Fruit fly (Drosophila melanogaster) whole organism, wandering third instar larva: ENCODE measurements around the gene Elys.
A peak's percentile ranks its signal among the peaks of the same experiment; 100 is the strongest.

ENCODE experiments used
- Abd-B ChIP-seq: fragments of >200 bp; optimal IDR thresholded peaks from 2 replicates; lab custom pipeline; 2017; ENCODE audit warnings: missing biosample characterization, missing genetic modification characterization
- CG32264 ChIP-seq: fragments of 200-800 bp; sonication (Bioruptor generic); optimal IDR thresholded peaks from 2 replicates; lab custom pipeline; 2016; ENCODE audit warnings: missing biosample characterization, missing genetic modification characterization
- CG9705 ChIP-seq: fragments of 200-800 bp; sonication (Bioruptor generic); optimal IDR thresholded peaks from 2 replicates; lab custom pipeline; 2018; ENCODE audit warnings: missing biosample characterization, mild to moderate bottlenecking, missing genetic modification characterization
- CrebA ChIP-seq: fragments of 200-800 bp; sonication (Bioruptor generic); optimal IDR thresholded peaks from 2 replicates; lab custom pipeline; 2016; ENCODE audit warnings: missing biosample characterization, mild to moderate bottlenecking, missing genetic modification characterization, borderline replicate concordance
- Dfd ChIP-seq: fragments of >200 bp; optimal IDR thresholded peaks from 2 replicates; lab custom pipeline; 2017; ENCODE audit warnings: missing biosample characterization, missing genetic modification characterization
- Dif ChIP-seq: fragments of 200-275, 200-300 bp; sonication (Bioruptor generic); optimal IDR thresholded peaks from 2 replicates; lab custom pipeline; 2018; ENCODE audit warnings: missing biosample characterization, missing genetic modification characterization; ENCODE audit not compliant: partially characterized antibody
- GATAd ChIP-seq: sonication (Bioruptor generic); optimal IDR thresholded peaks from 2 replicates; lab custom pipeline; 2016; ENCODE audit warnings: missing biosample characterization, missing genetic modification characterization
- HLH106 ChIP-seq: fragments of 200-800 bp; optimal IDR thresholded peaks from 3 replicates; lab custom pipeline; 2019; ENCODE audit warnings: missing biosample characterization, mild to moderate bottlenecking, missing genetic modification characterization, moderate library complexity
- Hnf4 ChIP-seq: fragments of 200-800 bp; sonication (Bioruptor generic); optimal IDR thresholded peaks from 2 replicates; lab custom pipeline; 2016; ENCODE audit warnings: missing biosample characterization, mild to moderate bottlenecking, missing genetic modification characterization
- Hr78 ChIP-seq: fragments of >200 bp; optimal IDR thresholded peaks from 2 replicates; lab custom pipeline; 2017; ENCODE audit warnings: missing biosample characterization, missing genetic modification characterization
- Hr83 ChIP-seq: fragments of 200-300 bp; sonication (Bioruptor generic); optimal IDR thresholded peaks from 2 replicates; lab custom pipeline; 2016; ENCODE audit warnings: missing biosample characterization, mild to moderate bottlenecking, missing genetic modification characterization, moderate library complexity; ENCODE audit not compliant: poor library complexity, severe bottlenecking
- Jra ChIP-seq: sonication (Bioruptor generic); optimal IDR thresholded peaks from 2 replicates; lab custom pipeline; 2016; ENCODE audit warnings: missing biosample characterization, missing genetic modification characterization
- Mio ChIP-seq: sonication (Bioruptor generic); optimal IDR thresholded peaks from 2 replicates; lab custom pipeline; 2016; ENCODE audit warnings: missing biosample characterization, missing genetic modification characterization
- Myc ChIP-seq: fragments of >200 bp; optimal IDR thresholded peaks from 2 replicates; lab custom pipeline; 2017
- N ChIP-seq: fragments of >200 bp; optimal IDR thresholded peaks from 2 replicates; lab custom pipeline; 2018; ENCODE audit warnings: missing biosample characterization, missing external identifiers, missing genetic modification characterization
- OdsH ChIP-seq: fragments of 200-800 bp; sonication (Bioruptor generic); optimal IDR thresholded peaks from 2 replicates; lab custom pipeline; 2016; ENCODE audit warnings: missing biosample characterization, mild to moderate bottlenecking, missing genetic modification characterization
- Rel ChIP-seq, 2 experiments: fragments of 200-800 bp; sonication (Bioruptor generic) in 1 of 2; optimal IDR thresholded peaks; 2 replicates in 1 of 2; 3 replicates in 1 of 2; lab custom pipeline; 2016 to 2019; ENCODE audit warnings: mild to moderate bottlenecking in 2 of 2, missing biosample characterization in 2 of 2, missing genetic modification characterization in 2 of 2, moderate library complexity in 1 of 2
- Sp1 ChIP-seq: fragments of 200-800 bp; sonication (Bioruptor generic); optimal IDR thresholded peaks from 3 replicates; lab custom pipeline; 2019; ENCODE audit warnings: missing biosample characterization, mild to moderate bottlenecking, missing genetic modification characterization, moderate library complexity
- Vsx2 ChIP-seq: fragments of 200-300, 225-300 bp; sonication (Bioruptor generic); optimal IDR thresholded peaks from 2 replicates; lab custom pipeline; 2018; ENCODE audit warnings: missing biosample characterization, missing genetic modification characterization; ENCODE audit not compliant: partially characterized antibody
- br ChIP-seq: fragments of 200-800 bp; sonication (Bioruptor generic); optimal IDR thresholded peaks from 2 replicates; lab custom pipeline; 2016; ENCODE audit warnings: missing biosample characterization, missing genetic modification characterization
- brk ChIP-seq: fragments of 200-800 bp; sonication (Bioruptor generic); optimal IDR thresholded peaks from 2 replicates; lab custom pipeline; 2016; ENCODE audit warnings: missing biosample characterization, mild to moderate bottlenecking, missing genetic modification characterization
- dl ChIP-seq, 2 experiments: fragments of 175-275, 200-275 bp in 1 of 2; fragments of 200-275 bp in 1 of 2; sonication (Bioruptor generic); optimal IDR thresholded peaks; lab custom pipeline; 2018; ENCODE audit warnings: mild to moderate bottlenecking in 2 of 2, missing biosample characterization in 2 of 2, missing genetic modification characterization in 2 of 2, moderate library complexity in 2 of 2; ENCODE audit not compliant: partially characterized antibody in 2 of 2, insufficient read depth in 1 of 2
- dmrt93B ChIP-seq: fragments of 200-800 bp; sonication (Bioruptor generic); optimal IDR thresholded peaks from 2 replicates; lab custom pipeline; 2018; ENCODE audit warnings: missing biosample characterization, mild to moderate bottlenecking, missing genetic modification characterization
- dsf ChIP-seq: sonication (Bioruptor generic); optimal IDR thresholded peaks from 2 replicates; lab custom pipeline; 2016; ENCODE audit warnings: missing biosample characterization, missing genetic modification characterization, borderline replicate concordance
- ey ChIP-seq: fragments of 200-800 bp; sonication (Bioruptor generic); optimal IDR thresholded peaks from 2 replicates; lab custom pipeline; 2016; ENCODE audit warnings: missing biosample characterization, missing genetic modification characterization
- foxo ChIP-seq, 2 experiments: fragments of 200-800 bp; sonication (Bioruptor generic); optimal IDR thresholded peaks; 2 replicates in 1 of 2; 3 replicates in 1 of 2; lab custom pipeline; 2016 to 2017; ENCODE audit warnings: missing biosample characterization in 2 of 2, missing genetic modification characterization in 2 of 2
- fru ChIP-seq: fragments of 200-800 bp; sonication (Bioruptor generic); optimal IDR thresholded peaks from 3 replicates; lab custom pipeline; 2016; ENCODE audit warnings: missing biosample characterization, mild to moderate bottlenecking, missing genetic modification characterization
- h ChIP-seq: fragments of 200-800 bp; sonication (Bioruptor generic); optimal IDR thresholded peaks from 3 replicates; lab custom pipeline; 2016; ENCODE audit warnings: missing biosample characterization, mild to moderate bottlenecking, missing genetic modification characterization
- jim ChIP-seq: fragments of 175-275, 200-325 bp; sonication (Bioruptor generic); optimal IDR thresholded peaks from 2 replicates; lab custom pipeline; 2016; ENCODE audit warnings: missing biosample characterization, mild to moderate bottlenecking, missing genetic modification characterization
- lola ChIP-seq: fragments of >200 bp; optimal IDR thresholded peaks from 2 replicates; lab custom pipeline; 2017; ENCODE audit warnings: missing biosample characterization, missing genetic modification characterization
- pan ChIP-seq: fragments of >200 bp; optimal IDR thresholded peaks from 2 replicates; lab custom pipeline; 2017
- psq ChIP-seq: fragments of 200-800 bp; sonication (Bioruptor generic); optimal IDR thresholded peaks from 3 replicates; lab custom pipeline; 2017; ENCODE audit warnings: missing biosample characterization, mild to moderate bottlenecking, missing genetic modification characterization, moderate library complexity
- rgr ChIP-seq: fragments of 200-800 bp; sonication (Bioruptor generic); optimal IDR thresholded peaks from 3 replicates; lab custom pipeline; 2016; ENCODE audit warnings: missing biosample characterization, mild to moderate bottlenecking, missing genetic modification characterization
- sage ChIP-seq: fragments of 200-800 bp; sonication (Bioruptor generic); optimal IDR thresholded peaks from 2 replicates; lab custom pipeline; 2016; ENCODE audit warnings: missing biosample characterization, mild to moderate bottlenecking, missing genetic modification characterization
- sv ChIP-seq: fragments of 200-800 bp; sonication (Bioruptor generic); optimal IDR thresholded peaks from 3 replicates; lab custom pipeline; 2016; ENCODE audit warnings: missing biosample characterization, missing genetic modification characterization
- tai ChIP-seq: sonication (Bioruptor generic); optimal IDR thresholded peaks from 2 replicates; lab custom pipeline; 2016; ENCODE audit warnings: missing biosample characterization, missing genetic modification characterization
- usp ChIP-seq: fragments of >200 bp; optimal IDR thresholded peaks from 2 replicates; lab custom pipeline; 2017; ENCODE audit warnings: missing biosample characterization, missing genetic modification characterization
- woc ChIP-seq: sonication (Bioruptor generic); optimal IDR thresholded peaks from 2 replicates; lab custom pipeline; 2016; ENCODE audit warnings: missing biosample characterization, mild to moderate bottlenecking, missing genetic modification characterization

Gene Elys

DNA sequence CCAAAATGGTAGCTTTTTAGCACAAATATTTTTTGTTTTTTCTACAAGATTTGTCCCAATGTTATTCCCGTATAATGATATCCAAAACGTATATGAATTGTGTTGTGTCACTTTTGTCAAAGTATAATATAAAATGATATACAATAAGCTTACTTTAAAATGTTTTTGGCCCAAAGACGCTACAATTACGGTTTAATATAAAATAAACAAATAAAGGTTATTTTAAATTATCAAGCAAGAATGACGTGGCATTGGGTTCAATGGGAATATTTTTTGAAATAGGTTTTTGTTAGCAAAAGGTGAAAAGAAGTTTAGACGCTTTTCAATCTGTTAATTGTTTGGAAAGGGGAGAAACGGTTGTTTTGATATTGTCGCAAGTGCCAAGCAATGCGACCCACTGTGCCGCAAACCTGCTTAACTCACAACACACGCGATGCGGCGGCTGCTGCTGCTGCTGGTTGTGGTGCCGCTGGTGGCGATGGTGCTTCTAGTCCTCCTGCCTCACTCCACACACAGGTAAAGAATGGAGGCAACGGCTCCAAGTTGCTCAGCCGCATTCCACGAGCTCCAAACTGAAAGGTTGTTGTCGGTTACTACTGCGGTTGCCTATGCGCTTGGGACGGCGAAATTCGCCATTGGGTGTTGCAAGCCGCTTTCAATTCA is 11.2 kb downstream of the Elys start (continued):
- TF ChIP-seq Vsx2 (GFP tag; lab: Kevin White, UChicago) (no peak), CrebA (GFP tag; lab: Kevin White, UChicago) (no peak), lola (GFP tag; lab: Kevin White, UChicago) (no peak), h (GFP tag; lab: Kevin White, UChicago) (peak; percentile 6), brk (no peak), sv (GFP tag; lab: Kevin White, UChicago) (no peak), Hr83 (GFP tag; lab: Kevin White, UChicago) (peak; percentile 3), OdsH (GFP tag; lab: Kevin White, UChicago) (peak; percentile 16), pan (lab: Kevin White, UChicago) (no peak), CG32264 (GFP tag; lab: Kevin White, UChicago) (no peak), fru (GFP tag; lab: Kevin White, UChicago) (peak; percentile 37), Abd-B (GFP tag; lab: Kevin White, UChicago) (no peak), HLH106 (tag; lab: Kevin White, UChicago) (peak; percentile 64), Myc (no peak), br (GFP tag; lab: Kevin White, UChicago) (peak; percentile 34), Mio (GFP tag; lab: Kevin White, UChicago) (no peak), Dif (no peak), Rel (GFP tag; optimal IDR thresholded peaks at IDR 0.05; lab: Kevin White, UChicago) (no peak), Rel (tag; optimal IDR thresholded peaks at IDR 0.05; lab: Kevin White, UChicago) (no peak)

DNA sequence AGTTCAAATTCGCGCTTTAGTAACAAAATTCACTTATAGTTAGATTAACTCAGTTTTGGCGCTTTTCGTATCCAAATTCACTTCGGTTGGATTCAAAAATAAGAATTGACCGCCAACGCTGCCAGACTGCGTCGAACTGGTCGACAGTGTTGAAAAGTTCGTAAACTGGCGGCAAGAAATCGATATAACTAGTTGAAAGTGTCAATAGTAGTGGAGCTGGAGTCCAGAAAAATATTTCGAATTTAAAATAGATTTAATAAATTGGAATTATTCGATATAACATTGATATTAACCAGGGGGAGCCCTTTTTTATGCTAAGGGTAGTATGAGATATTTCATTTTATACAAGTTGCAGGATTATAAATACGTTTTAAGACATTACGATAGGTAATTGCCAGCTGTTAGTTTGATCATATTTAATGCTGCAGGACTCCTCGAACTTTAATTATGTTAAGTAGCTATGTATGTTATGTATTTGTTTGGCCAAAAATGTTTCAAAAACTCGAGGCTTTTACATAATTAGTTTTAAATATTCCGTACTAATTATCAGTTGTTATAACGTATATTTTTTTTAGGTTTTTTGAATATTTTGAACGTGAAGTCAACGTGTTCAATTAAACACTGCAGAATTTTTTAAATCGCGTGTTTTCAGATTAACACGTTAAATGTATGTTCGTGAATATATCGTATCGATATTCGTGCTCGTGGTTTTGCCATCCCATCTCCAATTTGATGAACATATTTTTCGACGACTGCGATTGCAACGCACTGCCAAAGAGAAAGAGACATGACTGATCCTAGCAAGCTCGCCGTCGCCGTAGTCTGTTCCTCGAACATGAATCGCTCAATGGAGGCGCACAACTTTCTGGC is 12.0 kb downstream of the Elys start, which contains the start of the genes CG14223 and Ssu72:
Gene CG14223 (minus strand): TSS at position 113 of the 870 bp plus-strand sequence.
Gene Ssu72 (plus strand): TSS at position 703 of the 870 bp plus-strand sequence.
- TF ChIP-seq OdsH (GFP tag; lab: Kevin White, UChicago) (no peak), Hnf4 (GFP tag; lab: Kevin White, UChicago) (peak; percentile 15), sage (no peak), woc (GFP tag; lab: Kevin White, UChicago) (peak; percentile 6), Hr83 (GFP tag; lab: Kevin White, UChicago) (no peak), tai (GFP tag; lab: Kevin White, UChicago) (no peak)

DNA sequence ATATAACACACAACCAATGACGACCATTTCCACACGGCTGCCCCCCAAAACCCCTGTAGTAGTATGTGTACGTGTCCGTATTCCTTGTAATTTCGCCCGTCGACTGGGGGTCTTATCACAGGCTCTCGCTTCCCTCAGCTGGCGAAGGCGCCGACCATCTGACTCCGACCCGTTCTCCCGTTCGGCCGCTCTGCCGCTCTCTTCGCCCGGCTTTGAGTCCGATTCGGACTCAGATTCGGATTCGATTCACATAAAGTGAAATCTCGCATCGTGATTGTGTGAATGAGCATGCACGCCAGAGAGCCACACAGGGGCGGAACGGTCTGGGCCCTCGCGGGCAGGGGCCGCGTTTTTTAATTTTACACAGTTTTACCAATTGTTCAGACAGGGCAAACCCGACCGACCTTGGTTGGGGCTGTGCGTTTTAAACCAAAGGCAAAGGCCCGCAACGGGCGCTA is 13.6 kb downstream of the Elys start:
- TF ChIP-seq woc (GFP tag; lab: Kevin White, UChicago) (peak; percentile 53), N (no peak), dsf (GFP tag; lab: Kevin White, UChicago) (no peak), CG32264 (GFP tag; lab: Kevin White, UChicago) (no peak), fru (GFP tag; lab: Kevin White, UChicago) (peak; percentile 37), foxo (GFP tag; optimal IDR thresholded peaks at IDR 0.05; lab: Kevin White, UChicago) (peak in 1 of 2 experiments; percentile 43), ey (GFP tag; lab: Kevin White, UChicago) (peak; percentile 25), Dif (peak; percentile 48), h (GFP tag; lab: Kevin White, UChicago) (peak; percentile 32), Jra (GFP tag; lab: Kevin White, UChicago) (no peak), Myc (no peak), dmrt93B (GFP tag; lab: Kevin White, UChicago) (peak; percentile 20), pan (lab: Kevin White, UChicago) (no peak), lola (GFP tag; lab: Kevin White, UChicago) (no peak), jim (no peak), sage (no peak), HLH106 (tag; lab: Kevin White, UChicago) (peak; percentile 48), CG9705 (GFP tag; lab: Kevin White, UChicago) (peak; percentile 11), Vsx2 (GFP tag; lab: Kevin White, UChicago) (no peak), GATAd (no peak), Dfd (GFP tag; lab: Kevin White, UChicago) (no peak), Mio (GFP tag; lab: Kevin White, UChicago) (no peak), rgr (GFP tag; lab: Kevin White, UChicago) (peak; percentile 34), dl (GFP tag; optimal IDR thresholded peaks at IDR 0.05; lab: Kevin White, UChicago; ENCODE audit: insufficient read depth in 1 of 2, partially characterized antibody in 2 of 2) (no peak), Sp1 (GFP tag; lab: Kevin White, UChicago) (peak; percentile 49), br (GFP tag; lab: Kevin White, UChicago) (peak; percentile 23), OdsH (GFP tag; lab: Kevin White, UChicago) (no peak), tai (GFP tag; lab: Kevin White, UChicago) (no peak), psq (GFP tag; lab: Kevin White, UChicago) (no peak), sv (GFP tag; lab: Kevin White, UChicago) (no peak), Hr83 (GFP tag; lab: Kevin White, UChicago) (no peak), Rel (GFP tag; optimal IDR thresholded peaks at IDR 0.05; lab: Kevin White, UChicago) (no peak), Rel (tag; optimal IDR thresholded peaks at IDR 0.05; lab: Kevin White, UChicago) (peak; percentile 30), Abd-B (GFP tag; lab: Kevin White, UChicago) (no peak), CrebA (GFP tag; lab: Kevin White, UChicago) (no peak), brk (no peak), usp (no peak), Hr78 (GFP tag; lab: Kevin White, UChicago) (no peak)
